Fruit fly (Drosophila melanogaster): ENCODE measurements around the gene CG18302.

The CG18302 gene

dm6 chr2L:10510088-10510487, 24.0 kb upstream of the CG18302 start, which contains the start of gene CG7384:
Gene CG7384 (minus strand): TSS chr2L:10510453.
- TF ChIP-seq CG15710 (tag; optimal IDR thresholded peaks at IDR 0.05) (no peak), fd96Ca (GFP tag; IDR thresholded peaks at IDR 0.05) (no peak), Ets98B (GFP tag; IDR thresholded peaks at IDR 0.05) (no peak), CG8301 (tag; optimal IDR thresholded peaks at IDR 0.05) (no peak), CG10348 (GFP tag; IDR thresholded peaks at IDR 0.05) (no peak), CG12605 (GFP tag; IDR thresholded peaks at IDR 0.05) (no peak)

DNA sequence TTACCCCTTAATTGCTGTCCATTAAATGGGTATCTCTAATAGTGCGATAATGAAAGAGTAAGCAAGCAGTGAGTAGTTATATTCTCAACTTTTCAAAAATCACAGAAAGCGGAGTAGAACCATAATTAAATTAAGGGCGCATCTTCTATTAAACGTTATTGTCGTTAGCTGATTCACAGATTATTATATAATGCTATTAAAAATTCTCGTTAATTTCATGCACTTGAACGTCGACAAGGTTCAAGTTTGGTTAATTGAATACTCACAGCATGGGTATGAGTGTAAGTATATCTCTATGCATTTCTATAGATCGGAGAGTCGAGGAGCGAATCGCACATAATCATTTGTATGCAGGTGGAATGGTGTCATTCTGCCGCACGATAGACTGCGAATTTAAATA, 23.3 kb upstream of the CG18302 start:
- TF ChIP-seq CG13204 (GFP tag; optimal IDR thresholded peaks at IDR 0.05) (no peak), CG34367 (tag; optimal IDR thresholded peaks at IDR 0.05) (no peak), CG15710 (tag; optimal IDR thresholded peaks at IDR 0.05) (no peak), CG32121 (GFP tag; IDR thresholded peaks at IDR 0.05) (no peak), Pif1A (GFP tag; optimal IDR thresholded peaks at IDR 0.05) (no peak), Ets98B (GFP tag; IDR thresholded peaks at IDR 0.05) (no peak), gl (tag; optimal IDR thresholded peaks at IDR 0.05) (no peak), CG12605 (GFP tag; IDR thresholded peaks at IDR 0.05) (no peak), CG17806 (tag; optimal IDR thresholded peaks at IDR 0.05) (no peak), CG8159 (tag; optimal IDR thresholded peaks at IDR 0.05) (no peak), Snoo (tag; optimal IDR thresholded peaks at IDR 0.05) (no peak), EcR (GFP tag; optimal IDR thresholded peaks at IDR 0.05) (no peak), CG14655 (GFP tag; optimal IDR thresholded peaks at IDR 0.05) (no peak), CG10348 (GFP tag; IDR thresholded peaks at IDR 0.05) (no peak), CG4496 (GFP tag; IDR thresholded peaks at IDR 0.05) (no peak)

dm6 chr2L:10513837-10514499, 20.2 kb upstream of the CG18302 start:
- no peak for TF ChIP-seq Pif1A (GFP tag; optimal IDR thresholded peaks at IDR 0.05)
- no peak for TF ChIP-seq gl (tag; optimal IDR thresholded peaks at IDR 0.05)
- no peak for TF ChIP-seq Snoo (tag; optimal IDR thresholded peaks at IDR 0.05)
- no peak for TF ChIP-seq CG32121 (GFP tag; IDR thresholded peaks at IDR 0.05)
- peak; percentile 52 for TF ChIP-seq EcR (GFP tag; optimal IDR thresholded peaks at IDR 0.05)
- TF ChIP-seq CG4496 (GFP tag; IDR thresholded peaks at IDR 0.05): 0 out of 3 replicates have a peak, but pooled peaks have one; percentile 10
- no peak for TF ChIP-seq CG17806 (tag; optimal IDR thresholded peaks at IDR 0.05)

DNA sequence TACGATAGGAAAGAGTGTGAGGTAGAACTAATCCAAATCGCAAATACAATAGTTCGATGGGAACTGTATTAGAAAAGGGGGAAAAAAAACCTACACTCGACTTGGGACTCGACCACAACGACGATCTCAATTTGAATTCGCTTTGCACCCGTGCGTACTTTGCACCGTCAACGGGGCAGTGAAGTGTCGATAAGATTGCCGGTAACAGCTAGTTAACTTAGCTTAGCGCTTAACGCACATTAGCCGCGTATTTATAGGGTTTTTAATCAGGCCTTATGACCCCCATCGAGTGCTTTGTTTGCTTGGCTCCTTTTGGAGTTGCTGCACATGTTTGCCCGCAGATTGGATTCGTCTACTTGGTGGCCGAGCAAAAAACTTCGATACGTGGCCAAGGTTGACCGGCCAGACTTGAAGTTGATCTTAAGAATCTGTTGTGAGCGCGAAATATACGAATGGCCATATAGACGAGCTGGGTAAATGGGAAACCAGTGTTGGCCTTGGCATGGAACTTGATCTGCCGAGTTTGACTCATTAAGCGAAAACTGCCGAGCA, 19.5 kb upstream of the CG18302 start:
- TF ChIP-seq Ets98B (GFP tag; IDR thresholded peaks at IDR 0.05) (0 out of 2 replicates have a peak, but pooled peaks have one; percentile 11), CG8301 (tag; optimal IDR thresholded peaks at IDR 0.05) (no peak), EcR (GFP tag; optimal IDR thresholded peaks at IDR 0.05) (peak; percentile 81), gl (tag; optimal IDR thresholded peaks at IDR 0.05) (no peak), CG4496 (GFP tag; IDR thresholded peaks at IDR 0.05) (peak; percentile 44; the same call in 1 of the 3 replicates), CG32121 (GFP tag; IDR thresholded peaks at IDR 0.05) (no peak), CG9948 (tag; optimal IDR thresholded peaks at IDR 0.05) (no peak)

DNA sequence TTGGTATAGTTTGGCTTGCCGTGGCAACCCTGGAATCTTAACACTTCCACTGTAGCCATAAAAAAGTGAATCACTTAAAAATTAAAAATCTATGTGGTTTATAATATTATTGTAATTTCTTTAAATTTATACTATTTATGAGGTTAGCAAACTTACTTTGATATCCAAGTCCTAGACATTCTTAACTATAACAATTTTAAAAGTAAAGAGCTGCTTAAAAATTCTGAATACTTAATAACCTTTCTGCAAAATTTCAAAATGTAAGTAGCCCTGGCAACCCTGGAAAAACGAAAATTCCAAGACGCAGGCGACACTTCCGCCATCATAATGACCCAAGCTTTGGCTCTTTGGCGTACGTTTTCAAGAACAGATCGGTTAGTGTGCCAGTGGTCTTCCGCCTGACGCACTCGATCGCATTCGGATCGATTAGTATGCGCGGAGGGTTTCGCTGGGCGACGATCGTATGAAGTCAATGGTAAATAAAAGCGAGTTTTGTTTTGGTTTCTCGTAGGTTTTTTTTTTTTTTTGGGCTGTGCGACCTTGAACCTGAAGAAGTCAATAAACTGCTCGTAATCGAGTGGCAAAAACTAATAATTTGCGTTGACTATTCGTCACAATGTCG, 18.5 kb upstream of the CG18302 start:
- TF ChIP-seq Snoo (tag; optimal IDR thresholded peaks at IDR 0.05) (no peak), CG4496 (GFP tag; IDR thresholded peaks at IDR 0.05) (no peak), D1 (tag; optimal IDR thresholded peaks at IDR 0.05) (no peak), Ets98B (GFP tag; IDR thresholded peaks at IDR 0.05) (no peak), fd96Ca (GFP tag; IDR thresholded peaks at IDR 0.05) (no peak), EcR (GFP tag; optimal IDR thresholded peaks at IDR 0.05) (no peak), CG15710 (tag; optimal IDR thresholded peaks at IDR 0.05) (no peak), CG14655 (GFP tag; optimal IDR thresholded peaks at IDR 0.05) (no peak), CG8159 (tag; optimal IDR thresholded peaks at IDR 0.05) (no peak), Pif1A (GFP tag; optimal IDR thresholded peaks at IDR 0.05) (no peak)

DNA sequence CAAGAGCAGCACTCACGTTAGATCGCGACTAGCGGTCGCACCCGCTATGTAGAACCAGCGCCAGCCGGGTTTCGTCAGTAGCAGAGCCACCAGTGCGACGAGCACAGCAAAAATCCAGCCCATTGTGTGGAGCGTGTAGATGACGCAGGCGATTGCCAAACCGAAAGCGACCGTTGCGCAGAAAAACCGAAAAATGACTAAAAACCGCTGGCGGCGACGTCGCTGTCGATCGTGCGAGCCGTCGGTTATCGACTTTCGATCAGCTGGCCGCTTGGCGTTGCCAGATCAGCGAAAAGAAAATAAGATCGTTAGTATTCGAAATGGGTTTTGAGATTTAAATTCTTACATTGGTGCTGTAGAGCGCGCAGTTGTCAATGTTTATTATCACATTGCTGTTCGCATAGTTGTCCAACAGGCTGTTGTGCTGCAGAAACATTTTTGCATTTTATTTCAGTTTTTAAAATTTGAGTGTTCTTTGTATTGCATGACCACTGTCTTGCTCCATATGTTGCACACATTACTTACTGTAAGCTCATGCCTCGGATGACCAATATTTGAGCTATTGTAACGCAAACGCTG, 17.6 kb upstream of the CG18302 start:
- TF ChIP-seq CG13204 (GFP tag; optimal IDR thresholded peaks at IDR 0.05) (peak; percentile 24), CG32121 (GFP tag; IDR thresholded peaks at IDR 0.05) (peak; percentile 52; the same call in 1 of the 2 replicates), CG15710 (tag; optimal IDR thresholded peaks at IDR 0.05) (no peak), CG8301 (tag; optimal IDR thresholded peaks at IDR 0.05) (peak; percentile 14), gl (tag; optimal IDR thresholded peaks at IDR 0.05) (peak; percentile 27), EcR (GFP tag; optimal IDR thresholded peaks at IDR 0.05) (peak; percentile 71), Pif1B (GFP tag; optimal IDR thresholded peaks at IDR 0.05) (peak; percentile 54), CG34367 (tag; optimal IDR thresholded peaks at IDR 0.05) (no peak), CG12605 (GFP tag; IDR thresholded peaks at IDR 0.05) (peak; percentile 16; the same call in 1 of the 2 replicates), CG17806 (tag; optimal IDR thresholded peaks at IDR 0.05) (no peak), rn (GFP tag; IDR thresholded peaks at IDR 0.05) (0 out of 2 replicates have a peak, but pooled peaks have one; percentile 5), CG8159 (tag; optimal IDR thresholded peaks at IDR 0.05) (no peak), D1 (tag; optimal IDR thresholded peaks at IDR 0.05) (no peak), fd96Ca (GFP tag; IDR thresholded peaks at IDR 0.05) (peak; percentile 46; the same call in 1 of the 3 replicates), CG10348 (GFP tag; IDR thresholded peaks at IDR 0.05) (no peak), CG4496 (GFP tag; IDR thresholded peaks at IDR 0.05) (no peak; the same call in 2 of the 3 replicates), CG9948 (tag; optimal IDR thresholded peaks at IDR 0.05) (no peak), Snoo (tag; optimal IDR thresholded peaks at IDR 0.05) (no peak), Pif1A (GFP tag; optimal IDR thresholded peaks at IDR 0.05) (peak; percentile 14), Ets98B (GFP tag; IDR thresholded peaks at IDR 0.05) (peak; percentile 59; the same call in 1 of the 2 replicates), CG14655 (GFP tag; optimal IDR thresholded peaks at IDR 0.05) (no peak)

All from whole organism, pupa.